Fruit fly (Drosophila melanogaster): ENCODE results near the gene hiro.

- TF ChIP-seq gl (tag; optimal IDR thresholded peaks at IDR 0.05) = no peak
- no peak; the same call in 2 of the 3 replicates for TF ChIP-seq CG4496 (GFP tag; IDR thresholded peaks at IDR 0.05)
- no peak for TF ChIP-seq CG17806 (tag; optimal IDR thresholded peaks at IDR 0.05)
- TF ChIP-seq CG9948 (tag; optimal IDR thresholded peaks at IDR 0.05) = no peak
- TF ChIP-seq Pif1A (GFP tag; optimal IDR thresholded peaks at IDR 0.05) = peak; percentile 7
Measured at dm6 chr3L:680258-680657, 7.5 kb downstream of the hiro start, which contains the start of gene CG17129.

Measured in whole organism, pupa.